Worm (Caenorhabditis elegans): Measurements from ENCODE around the gene Y47C4A.1.
"Not testable (repeated sequence)": the region's sequence is repeated elsewhere in the genome, so short reads cannot be mapped to it uniquely, and the experiment has no call there.

DNA sequence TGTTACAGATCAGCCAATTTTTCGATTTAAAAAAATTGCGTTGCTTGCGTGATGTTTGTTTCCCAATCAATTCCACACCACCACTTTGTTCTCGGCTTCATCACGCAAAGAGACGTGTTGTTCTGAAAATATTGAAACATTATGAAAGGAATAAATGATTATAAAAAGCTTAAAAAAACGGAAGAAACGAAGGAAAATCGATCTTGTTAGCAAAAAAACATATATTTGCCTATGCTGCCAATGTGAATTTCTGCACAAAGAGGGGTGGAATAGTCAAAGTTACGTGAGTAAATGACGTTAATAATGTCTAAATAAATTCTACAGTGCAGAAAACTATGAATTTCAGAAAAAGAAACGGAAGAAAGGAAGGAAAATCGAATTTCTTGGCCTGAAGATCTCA is 46.9 kb downstream of the Y47C4A.1 start, which contains the start of gene AC8.10:
- TF ChIP-seq D2030.7 (GFP tag; IDR thresholded peaks at IDR 0.05); ceh-79 (tag; optimal IDR thresholded peaks at IDR 0.05); snpc-1.1 (tag; optimal IDR thresholded peaks at IDR 0.05; ENCODE audit: insufficient read depth); ccch-3 (GFP tag; optimal IDR thresholded peaks at IDR 0.05); snpc-1.3 (tag; optimal IDR thresholded peaks at IDR 0.05; ENCODE audit: insufficient read depth); F57C9.4 (tag; optimal IDR thresholded peaks at IDR 0.05); B0019.2 (GFP tag; conservative IDR thresholded peaks at IDR 0.05); snpc-4 (GFP tag; optimal IDR thresholded peaks at IDR 0.05); snpc-4 (tag; optimal IDR thresholded peaks at IDR 0.05); hmg-20 (GFP tag; IDR thresholded peaks at IDR 0.05): not testable (repeated sequence)

Data from whole organism, young adult.